Worm (Caenorhabditis elegans) whole organism, L4 larva: ENCODE data around the gene F31E8.5.

Experiments
- D1046.2 ChIP-seq: fragments of 200-800 bp; sonication (Bioruptor generic); IDR thresholded peaks from 2 replicates; pipeline ENCODE4 v1.3.6; 2022; ENCODE audit warnings: missing genetic modification characterization, missing compliant biosample characterization
- F37D6.2 ChIP-seq: sonication (generic microtip); optimal IDR thresholded peaks from 2 replicates; lab custom pipeline; 2016; ENCODE audit warnings: mild to moderate bottlenecking, missing genetic modification characterization, missing compliant biosample characterization
- F49E8.2 ChIP-seq: sonication (generic microtip); optimal IDR thresholded peaks from 2 replicates; lab custom pipeline; 2016; ENCODE audit warnings: missing compliant biosample characterization, mild to moderate bottlenecking, missing genetic modification characterization, borderline replicate concordance
- R02D3.7 ChIP-seq: fragments of 150-350 bp; sonication (generic microtip); optimal IDR thresholded peaks from 3 replicates; lab custom pipeline; 2014; ENCODE audit warnings: missing biosample characterization, missing genetic modification characterization
- Y105C5A.15 ChIP-seq: fragments of 200-800 bp; sonication (Bioruptor generic); IDR thresholded peaks from 2 replicates; pipeline ENCODE4 v1.3.6; 2022; ENCODE audit warnings: missing genetic modification characterization, missing compliant biosample characterization
- Y48G9A.11 ChIP-seq: fragments of 200-800 bp; sonication (Bioruptor generic); IDR thresholded peaks from 2 replicates; pipeline ENCODE4 v1.3.6; 2022; ENCODE audit warnings: missing genetic modification reagents, missing genetic modification characterization, missing compliant biosample characterization
- Y75B8A.6 ChIP-seq: fragments of 200-800 bp; sonication (Bioruptor generic); IDR thresholded peaks from 2 replicates; pipeline ENCODE4 v1.3.6; 2022; ENCODE audit warnings: missing genetic modification reagents, missing genetic modification characterization, missing compliant biosample characterization
- ZK337.2 ChIP-seq: fragments of 200-800 bp; sonication (Bioruptor generic); IDR thresholded peaks from 2 replicates; pipeline ENCODE4 v1.3.6; 2022; ENCODE audit warnings: missing genetic modification reagents, missing genetic modification characterization, missing compliant biosample characterization
- ZK546.5 ChIP-seq, 2 experiments: sonication (generic microtip); optimal IDR thresholded peaks; 2 replicates each; lab custom pipeline; 2017; ENCODE audit warnings: missing biosample characterization in 2 of 2, missing genetic modification characterization in 2 of 2
- aha-1 ChIP-seq: fragments of 150-350 bp; peaks from one replicate; lab custom pipeline; 2014; ENCODE audit warnings: missing biosample characterization, missing genetic modification characterization
- aly-2 ChIP-seq: sonication (generic microtip); optimal IDR thresholded peaks from 2 replicates; lab custom pipeline; 2018; ENCODE audit warnings: missing biosample characterization, missing genetic modification characterization
- ceh-44 ChIP-seq: fragments of 200-800 bp; sonication (Bioruptor generic); IDR thresholded peaks from 2 replicates; pipeline ENCODE4 v1.3.6; 2022; ENCODE audit warnings: missing genetic modification reagents, missing genetic modification characterization, missing compliant biosample characterization
- ceh-62 ChIP-seq: sonication (generic microtip); optimal IDR thresholded peaks from 2 replicates; lab custom pipeline; 2017; ENCODE audit warnings: missing biosample characterization, missing genetic modification characterization
- ctbp-1 ChIP-seq: fragments of 200-800 bp; sonication (Bioruptor generic); IDR thresholded peaks from 2 replicates; pipeline ENCODE4 v1.3.6; 2022; ENCODE audit warnings: missing genetic modification reagents, missing genetic modification characterization, missing compliant biosample characterization
- daf-12 ChIP-seq: fragments of 150-350 bp; optimal IDR thresholded peaks from 2 replicates; lab custom pipeline; 2014; ENCODE audit warnings: missing biosample characterization, missing genetic modification reagents, missing genetic modification characterization
- daf-8 ChIP-seq: fragments of 200-800 bp; sonication (Bioruptor generic); IDR thresholded peaks from 2 replicates; pipeline ENCODE4 v1.3.6; 2022; ENCODE audit warnings: missing genetic modification characterization, missing compliant biosample characterization
- dmd-6 ChIP-seq: fragments of 200-800 bp; sonication (Bioruptor generic); IDR thresholded peaks from 2 replicates; pipeline ENCODE4 v1.3.6; 2022; ENCODE audit warnings: missing genetic modification reagents, missing genetic modification characterization, missing compliant biosample characterization
- dmd-8 ChIP-seq: fragments of 200-800 bp; sonication (Bioruptor generic); IDR thresholded peaks from 2 replicates; pipeline ENCODE4 v1.3.6; 2022; ENCODE audit warnings: missing genetic modification characterization, missing compliant biosample characterization
- dmd-9 ChIP-seq: fragments of 200-800 bp; sonication (Bioruptor generic); IDR thresholded peaks from 2 replicates; pipeline ENCODE4 v1.3.6; 2022; ENCODE audit warnings: missing genetic modification reagents, missing genetic modification characterization, missing compliant biosample characterization
- duxl-1 ChIP-seq: sonication (generic microtip); optimal IDR thresholded peaks from 2 replicates; lab custom pipeline; 2016; ENCODE audit warnings: mild to moderate bottlenecking, missing genetic modification characterization, moderate library complexity, missing compliant biosample characterization; ENCODE audit not compliant: poor library complexity
- fkh-10 ChIP-seq: fragments of 150-350 bp; optimal IDR thresholded peaks from 2 replicates; lab custom pipeline; 2014; ENCODE audit warnings: missing biosample characterization, missing genetic modification reagents, missing genetic modification characterization
- gei-8 ChIP-seq: fragments of 200-800 bp; sonication (Bioruptor generic); optimal IDR thresholded peaks from 2 replicates; lab custom pipeline; 2018; ENCODE audit warnings: mild to moderate bottlenecking, missing genetic modification characterization, missing compliant biosample characterization
- hif-1 ChIP-seq, 2 experiments: sonication (generic microtip); optimal IDR thresholded peaks; 2 replicates each; lab custom pipeline; 2016 to 2017; ENCODE audit warnings: missing compliant biosample characterization in 2 of 2, missing genetic modification characterization in 2 of 2, missing genetic modification reagents in 2 of 2, missing genotype in 2 of 2, mild to moderate bottlenecking in 1 of 2
- jun-1 ChIP-seq: fragments of 150-350 bp; optimal IDR thresholded peaks from 2 replicates; lab custom pipeline; 2014; ENCODE audit warnings: missing biosample characterization, missing genetic modification reagents, missing genetic modification characterization
- lim-7 ChIP-seq: fragments of 200-800 bp; sonication (Bioruptor generic); IDR thresholded peaks from 2 replicates; pipeline ENCODE4 v1.3.6; 2022; ENCODE audit warnings: missing genetic modification characterization, missing compliant biosample characterization
- lin-15B ChIP-seq: fragments of 150-350 bp; sonication (generic microtip); optimal IDR thresholded peaks from 3 replicates; lab custom pipeline; 2014; ENCODE audit warnings: missing biosample characterization, missing genetic modification characterization
- lin-38 ChIP-seq: fragments of 200-800 bp; sonication (Bioruptor generic); IDR thresholded peaks from 2 replicates; pipeline ENCODE4 v1.3.6; 2022; ENCODE audit warnings: missing genetic modification reagents, missing genetic modification characterization, missing compliant biosample characterization
- lir-3 ChIP-seq: sonication (generic microtip); optimal IDR thresholded peaks from 2 replicates; lab custom pipeline; 2016; ENCODE audit warnings: mild to moderate bottlenecking, missing genetic modification characterization, missing compliant biosample characterization
- madf-5 ChIP-seq, 2 experiments: fragments of 200-800 bp; sonication (Bioruptor generic); IDR thresholded peaks; 2 replicates each; pipeline ENCODE4 v1.3.6; 2022; ENCODE audit warnings: missing compliant biosample characterization in 2 of 2, missing genetic modification characterization in 2 of 2
- mdl-1 ChIP-seq, 2 experiments: fragments of 150-350 bp in 1 of 2; sonication (generic microtip) in 1 of 2; optimal IDR thresholded peaks; 2 replicates each; lab custom pipeline; 2014 to 2017; ENCODE audit warnings: missing biosample characterization in 2 of 2, missing genetic modification characterization in 2 of 2
- mdt-29 ChIP-seq: fragments of 200-800 bp; sonication (Bioruptor generic); IDR thresholded peaks from 2 replicates; pipeline ENCODE4 v1.3.6; 2022; ENCODE audit warnings: missing genetic modification reagents, missing genetic modification characterization, missing compliant biosample characterization
- mes-2 ChIP-seq: sonication (generic microtip); optimal IDR thresholded peaks from 2 replicates; lab custom pipeline; 2016; ENCODE audit warnings: missing genotype, mild to moderate bottlenecking, missing genetic modification characterization, missing compliant biosample characterization; ENCODE audit not compliant: poor library complexity, severe bottlenecking
- nhr-11 ChIP-seq: fragments of 150-350 bp; optimal IDR thresholded peaks from 2 replicates; lab custom pipeline; 2014; ENCODE audit warnings: missing biosample characterization, missing genetic modification characterization
- nhr-25 ChIP-seq: sonication (generic microtip); optimal IDR thresholded peaks from 2 replicates; lab custom pipeline; 2017; ENCODE audit warnings: missing genetic modification characterization, mild to moderate bottlenecking, missing compliant biosample characterization, antibody characterized with exemption, moderate library complexity, borderline replicate concordance; ENCODE audit not compliant: insufficient read depth
- nhr-77 ChIP-seq: fragments of 150-350 bp; optimal IDR thresholded peaks from 2 replicates; lab custom pipeline; 2014; ENCODE audit warnings: missing biosample characterization, missing genetic modification characterization
- pha-4 ChIP-seq, 2 experiments: fragments of 150-350 bp in 1 of 2; fragments of 200-800 bp in 1 of 2; sonication (Bioruptor generic) in 1 of 2; IDR thresholded peaks in 1 of 2; optimal IDR thresholded peaks in 1 of 2; 2 replicates each; pipeline versions ENCODE4 v1.3.6 to Lab custom; 2014 to 2022; ENCODE audit warnings: missing genetic modification characterization in 2 of 2, missing genetic modification reagents in 2 of 2, missing biosample characterization in 1 of 2, missing compliant biosample characterization in 1 of 2
- pqm-1 ChIP-seq: sonication (generic microtip); optimal IDR thresholded peaks from 2 replicates; lab custom pipeline; 2017; ENCODE audit warnings: missing biosample characterization, missing genetic modification characterization
- skn-1 ChIP-seq: fragments of 150-350 bp; optimal IDR thresholded peaks from 2 replicates; lab custom pipeline; 2014; ENCODE audit warnings: missing biosample characterization, missing genetic modification characterization
- snpc-1.2 ChIP-seq: fragments of 200-800 bp; sonication (Bioruptor generic); IDR thresholded peaks from 2 replicates; pipeline ENCODE4 v1.3.6; 2022; ENCODE audit warnings: missing genetic modification reagents, missing genetic modification characterization, missing compliant biosample characterization
- tra-1 ChIP-seq: fragments of 200-800 bp; sonication (Bioruptor generic); IDR thresholded peaks from 2 replicates; pipeline ENCODE4 v1.3.6; 2022; ENCODE audit warnings: missing genetic modification reagents, missing genetic modification characterization, missing compliant biosample characterization
- unc-39 ChIP-seq: sonication (generic microtip); optimal IDR thresholded peaks from 2 replicates; lab custom pipeline; 2017; ENCODE audit warnings: missing biosample characterization, missing genetic modification characterization
- unc-62 ChIP-seq, 3 experiments: fragments of 150-350 bp in 1 of 3; sonication (generic microtip); optimal IDR thresholded peaks in 2 of 3; peaks in 1 of 3; 1 replicate in 1 of 3; 2 replicates in 2 of 3; lab custom pipeline; 2014 to 2017; ENCODE audit warnings: missing biosample characterization in 3 of 3, missing genetic modification characterization in 3 of 3, missing genetic modification reagents in 3 of 3, missing genotype in 1 of 3
- zip-11 ChIP-seq: fragments of 200-800 bp; sonication (Bioruptor generic); IDR thresholded peaks from 2 replicates; pipeline ENCODE4 v1.3.6; 2022; ENCODE audit warnings: missing genetic modification characterization, missing compliant biosample characterization
- ztf-7 ChIP-seq: fragments of 150-350 bp; optimal IDR thresholded peaks from 2 replicates; lab custom pipeline; 2014; ENCODE audit warnings: missing biosample characterization, missing genetic modification characterization

Gene F31E8.5

DNA sequence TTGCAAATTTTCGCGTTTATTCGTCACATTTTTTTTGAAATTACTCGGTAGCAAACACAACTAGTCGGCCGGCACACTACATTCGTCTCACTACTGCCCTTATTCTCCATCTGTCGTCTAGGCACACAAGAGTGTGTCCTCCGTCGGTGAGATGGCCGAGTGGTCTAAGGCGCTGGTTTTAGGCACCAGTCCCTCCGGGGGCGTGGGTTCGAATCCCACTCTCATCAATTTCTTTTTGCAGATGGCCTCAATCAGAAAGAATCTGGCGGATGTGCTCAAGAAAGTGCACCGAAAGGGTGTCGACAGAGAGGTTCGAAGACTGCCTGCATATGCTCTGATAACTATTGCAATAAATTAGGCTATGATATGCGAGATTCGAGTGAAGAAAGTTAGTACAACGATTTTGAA, 46.0 kb upstream of the F31E8.5 start (continued):
- no peak for TF ChIP-seq pqm-1
- TF ChIP-seq ceh-62 (tag; lab: Kevin White, UChicago): no peak
- peak; percentile 67 for TF ChIP-seq Y48G9A.11
- no peak for TF ChIP-seq skn-1 (tag; lab: Kevin White, UChicago)
- TF ChIP-seq D1046.2 (GFP tag; lab: Robert Waterston, UW): peak; percentile 60; the same call in 1 of the 2 replicates
- no peak for TF ChIP-seq daf-12 (tag; lab: Kevin White, UChicago)
- TF ChIP-seq lin-15B (tag; lab: Kevin White, UChicago): no peak
- TF ChIP-seq lin-38 (GFP tag; lab: Robert Waterston, UW): peak; percentile 68
- TF ChIP-seq fkh-10: peak; percentile 17
- peak; percentile 87 for TF ChIP-seq ctbp-1 (GFP tag; lab: Robert Waterston, UW)
- TF ChIP-seq mes-2: peak; percentile 78
- peak; percentile 74 for TF ChIP-seq gei-8
- TF ChIP-seq nhr-77: peak; percentile 56
- TF ChIP-seq hif-1 (tag; optimal IDR thresholded peaks at IDR 0.05; lab: Kevin White, UChicago): peak; percentile 19 to 58
- no peak for TF ChIP-seq ceh-44 (GFP tag; lab: Robert Waterston, UW)
- no peak for TF ChIP-seq aly-2 (tag; lab: Kevin White, UChicago)
- peak; percentile 76 for TF ChIP-seq nhr-11 (tag; lab: Kevin White, UChicago)
- peak; percentile 18 to 74; a peak in 1 of 4 replicates for TF ChIP-seq madf-5 (GFP tag; IDR thresholded peaks at IDR 0.05; lab: Robert Waterston, UW)
- TF ChIP-seq lir-3 (tag; lab: Kevin White, UChicago): peak; percentile 11
- TF ChIP-seq aha-1 (tag; lab: Kevin White, UChicago): peak; percentile 91
- TF ChIP-seq duxl-1 (tag; lab: Kevin White, UChicago): peak; percentile 70
- peak; percentile 69 for TF ChIP-seq pha-4 (GFP tag; IDR thresholded peaks at IDR 0.05; lab: Robert Waterston, UW)
- no peak for TF ChIP-seq pha-4 (tag; optimal IDR thresholded peaks at IDR 0.05; lab: Kevin White, UChicago)
- peak; percentile 38 for TF ChIP-seq F49E8.2
- TF ChIP-seq jun-1 (tag; lab: Kevin White, UChicago): peak; percentile 16
- TF ChIP-seq mdl-1 (tag; optimal IDR thresholded peaks at IDR 0.05; lab: Kevin White, UChicago): peak in 1 of 2 experiments; percentile 28
- TF ChIP-seq ztf-7 (tag; lab: Kevin White, UChicago): peak; percentile 5
- TF ChIP-seq lim-7 (GFP tag; lab: Robert Waterston, UW): peak; percentile 85
- TF ChIP-seq ZK337.2 (GFP tag; lab: Robert Waterston, UW): peak; percentile 66; the same call in 1 of the 2 replicates
- TF ChIP-seq snpc-1.2 (GFP tag; lab: Robert Waterston, UW): peak; percentile 73
- no peak for TF ChIP-seq Y75B8A.6
- no peak for TF ChIP-seq R02D3.7
- 0 out of 2 replicates have a peak, but pooled peaks have one; percentile 21 for TF ChIP-seq dmd-9
- peak; percentile 62; the same call in 1 of the 2 replicates for TF ChIP-seq tra-1 (GFP tag; lab: Robert Waterston, UW)
- peak; percentile 77 for TF ChIP-seq dmd-6 (GFP tag; lab: Robert Waterston, UW)
- peak; percentile 65; the same call in 1 of the 2 replicates for TF ChIP-seq mdt-29
- TF ChIP-seq unc-39: no peak
- TF ChIP-seq zip-11: 0 out of 2 replicates have a peak, but pooled peaks have one; percentile 36
- peak; percentile 75 for TF ChIP-seq nhr-25 (tag; lab: Kevin White, UChicago)
- TF ChIP-seq unc-62 (GFP tag; optimal IDR thresholded peaks at IDR 0.05 in 1 of 2; lab: Kevin White, UChicago): peak in 1 of 2 experiments; percentile 1
- TF ChIP-seq unc-62 (tag; optimal IDR thresholded peaks at IDR 0.05; lab: Kevin White, UChicago): no peak
- peak; percentile 81 for TF ChIP-seq dmd-8 (GFP tag; lab: Robert Waterston, UW)
- peak; percentile 39 for TF ChIP-seq F37D6.2 (tag; lab: Kevin White, UChicago)
- peak; percentile 73 for TF ChIP-seq Y105C5A.15 (GFP tag; lab: Robert Waterston, UW)
- no peak for TF ChIP-seq daf-8 (GFP tag; lab: Robert Waterston, UW)
- TF ChIP-seq ZK546.5 (tag; optimal IDR thresholded peaks at IDR 0.05; lab: Kevin White, UChicago): no peak
- TF ChIP-seq, all 104 proteins: peak for 71
